Fruit fly (Drosophila melanogaster) whole organism, wandering third instar larva: ENCODE data around the gene CG31441.

Experiments used
- Abd-B ChIP-seq: fragments of >200 bp; optimal IDR thresholded peaks from 2 replicates; lab custom pipeline; 2017; ENCODE audit warnings: missing biosample characterization, missing genetic modification characterization
- CG32264 ChIP-seq: fragments of 200-800 bp; sonication (Bioruptor generic); optimal IDR thresholded peaks from 2 replicates; lab custom pipeline; 2016; ENCODE audit warnings: missing biosample characterization, missing genetic modification characterization
- CG9705 ChIP-seq: fragments of 200-800 bp; sonication (Bioruptor generic); optimal IDR thresholded peaks from 2 replicates; lab custom pipeline; 2018; ENCODE audit warnings: missing biosample characterization, mild to moderate bottlenecking, missing genetic modification characterization
- CrebA ChIP-seq: fragments of 200-800 bp; sonication (Bioruptor generic); optimal IDR thresholded peaks from 2 replicates; lab custom pipeline; 2016; ENCODE audit warnings: missing biosample characterization, mild to moderate bottlenecking, missing genetic modification characterization, borderline replicate concordance
- Dfd ChIP-seq: fragments of >200 bp; optimal IDR thresholded peaks from 2 replicates; lab custom pipeline; 2017; ENCODE audit warnings: missing biosample characterization, missing genetic modification characterization
- Dif ChIP-seq: fragments of 200-275, 200-300 bp; sonication (Bioruptor generic); optimal IDR thresholded peaks from 2 replicates; lab custom pipeline; 2018; ENCODE audit warnings: missing biosample characterization, missing genetic modification characterization; ENCODE audit not compliant: partially characterized antibody
- GATAd ChIP-seq: sonication (Bioruptor generic); optimal IDR thresholded peaks from 2 replicates; lab custom pipeline; 2016; ENCODE audit warnings: missing biosample characterization, missing genetic modification characterization
- HLH106 ChIP-seq: fragments of 200-800 bp; optimal IDR thresholded peaks from 3 replicates; lab custom pipeline; 2019; ENCODE audit warnings: missing biosample characterization, mild to moderate bottlenecking, missing genetic modification characterization, moderate library complexity
- Hnf4 ChIP-seq: fragments of 200-800 bp; sonication (Bioruptor generic); optimal IDR thresholded peaks from 2 replicates; lab custom pipeline; 2016; ENCODE audit warnings: missing biosample characterization, mild to moderate bottlenecking, missing genetic modification characterization
- Hr83 ChIP-seq: fragments of 200-300 bp; sonication (Bioruptor generic); optimal IDR thresholded peaks from 2 replicates; lab custom pipeline; 2016; ENCODE audit warnings: missing biosample characterization, mild to moderate bottlenecking, missing genetic modification characterization, moderate library complexity; ENCODE audit not compliant: poor library complexity, severe bottlenecking
- Jra ChIP-seq: sonication (Bioruptor generic); optimal IDR thresholded peaks from 2 replicates; lab custom pipeline; 2016; ENCODE audit warnings: missing biosample characterization, missing genetic modification characterization
- Mio ChIP-seq: sonication (Bioruptor generic); optimal IDR thresholded peaks from 2 replicates; lab custom pipeline; 2016; ENCODE audit warnings: missing biosample characterization, missing genetic modification characterization
- Myc ChIP-seq: fragments of >200 bp; optimal IDR thresholded peaks from 2 replicates; lab custom pipeline; 2017
- N ChIP-seq: fragments of >200 bp; optimal IDR thresholded peaks from 2 replicates; lab custom pipeline; 2018; ENCODE audit warnings: missing biosample characterization, missing external identifiers, missing genetic modification characterization
- OdsH ChIP-seq: fragments of 200-800 bp; sonication (Bioruptor generic); optimal IDR thresholded peaks from 2 replicates; lab custom pipeline; 2016; ENCODE audit warnings: missing biosample characterization, mild to moderate bottlenecking, missing genetic modification characterization
- Rel ChIP-seq, 2 experiments: fragments of 200-800 bp; sonication (Bioruptor generic) in 1 of 2; optimal IDR thresholded peaks; 2 replicates in 1 of 2; 3 replicates in 1 of 2; lab custom pipeline; 2016 to 2019; ENCODE audit warnings: mild to moderate bottlenecking in 2 of 2, missing biosample characterization in 2 of 2, missing genetic modification characterization in 2 of 2, moderate library complexity in 1 of 2
- Sp1 ChIP-seq: fragments of 200-800 bp; sonication (Bioruptor generic); optimal IDR thresholded peaks from 3 replicates; lab custom pipeline; 2019; ENCODE audit warnings: missing biosample characterization, mild to moderate bottlenecking, missing genetic modification characterization, moderate library complexity
- Vsx2 ChIP-seq: fragments of 200-300, 225-300 bp; sonication (Bioruptor generic); optimal IDR thresholded peaks from 2 replicates; lab custom pipeline; 2018; ENCODE audit warnings: missing biosample characterization, missing genetic modification characterization; ENCODE audit not compliant: partially characterized antibody
- br ChIP-seq: fragments of 200-800 bp; sonication (Bioruptor generic); optimal IDR thresholded peaks from 2 replicates; lab custom pipeline; 2016; ENCODE audit warnings: missing biosample characterization, missing genetic modification characterization
- brk ChIP-seq: fragments of 200-800 bp; sonication (Bioruptor generic); optimal IDR thresholded peaks from 2 replicates; lab custom pipeline; 2016; ENCODE audit warnings: missing biosample characterization, mild to moderate bottlenecking, missing genetic modification characterization
- dl ChIP-seq, 2 experiments: fragments of 175-275, 200-275 bp in 1 of 2; fragments of 200-275 bp in 1 of 2; sonication (Bioruptor generic); optimal IDR thresholded peaks; lab custom pipeline; 2018; ENCODE audit warnings: mild to moderate bottlenecking in 2 of 2, missing biosample characterization in 2 of 2, missing genetic modification characterization in 2 of 2, moderate library complexity in 2 of 2; ENCODE audit not compliant: partially characterized antibody in 2 of 2, insufficient read depth in 1 of 2
- dmrt93B ChIP-seq: fragments of 200-800 bp; sonication (Bioruptor generic); optimal IDR thresholded peaks from 2 replicates; lab custom pipeline; 2018; ENCODE audit warnings: missing biosample characterization, mild to moderate bottlenecking, missing genetic modification characterization
- dsf ChIP-seq: sonication (Bioruptor generic); optimal IDR thresholded peaks from 2 replicates; lab custom pipeline; 2016; ENCODE audit warnings: missing biosample characterization, missing genetic modification characterization, borderline replicate concordance
- ey ChIP-seq: fragments of 200-800 bp; sonication (Bioruptor generic); optimal IDR thresholded peaks from 2 replicates; lab custom pipeline; 2016; ENCODE audit warnings: missing biosample characterization, missing genetic modification characterization
- foxo ChIP-seq, 2 experiments: fragments of 200-800 bp; sonication (Bioruptor generic); optimal IDR thresholded peaks; 2 replicates in 1 of 2; 3 replicates in 1 of 2; lab custom pipeline; 2016 to 2017; ENCODE audit warnings: missing biosample characterization in 2 of 2, missing genetic modification characterization in 2 of 2
- fru ChIP-seq: fragments of 200-800 bp; sonication (Bioruptor generic); optimal IDR thresholded peaks from 3 replicates; lab custom pipeline; 2016; ENCODE audit warnings: missing biosample characterization, mild to moderate bottlenecking, missing genetic modification characterization
- h ChIP-seq: fragments of 200-800 bp; sonication (Bioruptor generic); optimal IDR thresholded peaks from 3 replicates; lab custom pipeline; 2016; ENCODE audit warnings: missing biosample characterization, mild to moderate bottlenecking, missing genetic modification characterization
- jim ChIP-seq: fragments of 175-275, 200-325 bp; sonication (Bioruptor generic); optimal IDR thresholded peaks from 2 replicates; lab custom pipeline; 2016; ENCODE audit warnings: missing biosample characterization, mild to moderate bottlenecking, missing genetic modification characterization
- lola ChIP-seq: fragments of >200 bp; optimal IDR thresholded peaks from 2 replicates; lab custom pipeline; 2017; ENCODE audit warnings: missing biosample characterization, missing genetic modification characterization
- pan ChIP-seq: fragments of >200 bp; optimal IDR thresholded peaks from 2 replicates; lab custom pipeline; 2017
- psq ChIP-seq: fragments of 200-800 bp; sonication (Bioruptor generic); optimal IDR thresholded peaks from 3 replicates; lab custom pipeline; 2017; ENCODE audit warnings: missing biosample characterization, mild to moderate bottlenecking, missing genetic modification characterization, moderate library complexity
- rgr ChIP-seq: fragments of 200-800 bp; sonication (Bioruptor generic); optimal IDR thresholded peaks from 3 replicates; lab custom pipeline; 2016; ENCODE audit warnings: missing biosample characterization, mild to moderate bottlenecking, missing genetic modification characterization
- sage ChIP-seq: fragments of 200-800 bp; sonication (Bioruptor generic); optimal IDR thresholded peaks from 2 replicates; lab custom pipeline; 2016; ENCODE audit warnings: missing biosample characterization, mild to moderate bottlenecking, missing genetic modification characterization
- sv ChIP-seq: fragments of 200-800 bp; sonication (Bioruptor generic); optimal IDR thresholded peaks from 3 replicates; lab custom pipeline; 2016; ENCODE audit warnings: missing biosample characterization, missing genetic modification characterization
- tai ChIP-seq: sonication (Bioruptor generic); optimal IDR thresholded peaks from 2 replicates; lab custom pipeline; 2016; ENCODE audit warnings: missing biosample characterization, missing genetic modification characterization
- usp ChIP-seq: fragments of >200 bp; optimal IDR thresholded peaks from 2 replicates; lab custom pipeline; 2017; ENCODE audit warnings: missing biosample characterization, missing genetic modification characterization
- woc ChIP-seq: sonication (Bioruptor generic); optimal IDR thresholded peaks from 2 replicates; lab custom pipeline; 2016; ENCODE audit warnings: missing biosample characterization, mild to moderate bottlenecking, missing genetic modification characterization

Gene CG31441

dm6 chr3R:11211291-11212061, 24.6 kb upstream of the CG31441 start (continued):
- TF ChIP-seq Mio (no peak), pan (lab: Kevin White, UChicago) (no peak), Vsx2 (GFP tag; lab: Kevin White, UChicago) (no peak), usp (GFP tag; lab: Kevin White, UChicago) (no peak), N (GFP tag; lab: Kevin White, UChicago) (no peak)
- TF ChIP-seq, all 38 proteins: peak for 20

dm6 chr3R:11214449-11214950, 21.6 kb upstream of the CG31441 start, which contains the start of gene ZnT86D:
Gene ZnT86D, minus strand, starts transcription at chr3R:11214539.
- no peak for TF ChIP-seq dl (GFP tag; optimal IDR thresholded peaks at IDR 0.05; lab: Kevin White, UChicago; ENCODE audit: insufficient read depth in 1 of 2, partially characterized antibody in 2 of 2)
- TF ChIP-seq CG9705: peak; percentile 59
- peak; percentile 75 for TF ChIP-seq br
- peak; percentile 58 for TF ChIP-seq Myc
- TF ChIP-seq CG32264 (GFP tag; lab: Kevin White, UChicago): peak; percentile 30
- TF ChIP-seq N (GFP tag; lab: Kevin White, UChicago): no peak
- TF ChIP-seq rgr (GFP tag; lab: Kevin White, UChicago): peak; percentile 63
- TF ChIP-seq HLH106 (tag; lab: Kevin White, UChicago): peak; percentile 84
- peak; percentile 22 for TF ChIP-seq Jra (GFP tag; lab: Kevin White, UChicago)
- no peak for TF ChIP-seq CrebA (GFP tag; lab: Kevin White, UChicago)
- no peak for TF ChIP-seq usp (GFP tag; lab: Kevin White, UChicago)
- peak; percentile 61 for TF ChIP-seq ey (GFP tag; lab: Kevin White, UChicago)
- TF ChIP-seq Hr83 (GFP tag; lab: Kevin White, UChicago): peak; percentile 39
- peak in 1 of 2 experiments; percentile 64 for TF ChIP-seq foxo (GFP tag; optimal IDR thresholded peaks at IDR 0.05; lab: Kevin White, UChicago)
- peak; percentile 33 for TF ChIP-seq OdsH (GFP tag; lab: Kevin White, UChicago)
- peak; percentile 73 for TF ChIP-seq h (GFP tag; lab: Kevin White, UChicago)
- TF ChIP-seq fru (GFP tag; lab: Kevin White, UChicago): peak; percentile 86
- TF ChIP-seq Dfd (GFP tag; lab: Kevin White, UChicago): no peak
- TF ChIP-seq dmrt93B (GFP tag; lab: Kevin White, UChicago): peak; percentile 39
- TF ChIP-seq Vsx2 (GFP tag; lab: Kevin White, UChicago): no peak
- TF ChIP-seq Hnf4: peak; percentile 44
- no peak for TF ChIP-seq Rel (GFP tag; optimal IDR thresholded peaks at IDR 0.05; lab: Kevin White, UChicago)
- peak; percentile 44 for TF ChIP-seq Rel (tag; optimal IDR thresholded peaks at IDR 0.05; lab: Kevin White, UChicago)
- peak; percentile 81 for TF ChIP-seq Sp1
- TF ChIP-seq brk (GFP tag; lab: Kevin White, UChicago): no peak
- TF ChIP-seq psq (GFP tag; lab: Kevin White, UChicago): peak; percentile 78
- peak; percentile 96 for TF ChIP-seq woc (GFP tag; lab: Kevin White, UChicago)

- peak; percentile 56 for TF ChIP-seq CG32264 (GFP tag; lab: Kevin White, UChicago)
- peak; percentile 12 for TF ChIP-seq woc (GFP tag; lab: Kevin White, UChicago)
- peak; percentile 93 for TF ChIP-seq rgr (GFP tag; lab: Kevin White, UChicago)
- TF ChIP-seq br: peak; percentile 88
- no peak for TF ChIP-seq Dfd (GFP tag; lab: Kevin White, UChicago)
- TF ChIP-seq dl (GFP tag; optimal IDR thresholded peaks at IDR 0.05; lab: Kevin White, UChicago; ENCODE audit: insufficient read depth in 1 of 2, partially characterized antibody in 2 of 2): no peak
- TF ChIP-seq CrebA (GFP tag; lab: Kevin White, UChicago): no peak
- TF ChIP-seq Sp1: peak; percentile 89
- peak; percentile 82 for TF ChIP-seq sv (GFP tag; lab: Kevin White, UChicago)
- peak; percentile 95 for TF ChIP-seq Vsx2 (GFP tag; lab: Kevin White, UChicago)
- peak; percentile 18 for TF ChIP-seq dsf (GFP tag; lab: Kevin White, UChicago)
- TF ChIP-seq jim: no peak
- peak; percentile 60 for TF ChIP-seq Myc
- no peak for TF ChIP-seq brk (GFP tag; lab: Kevin White, UChicago)
- peak; percentile 52 for TF ChIP-seq Dif (GFP tag; lab: Kevin White, UChicago)
- no peak for TF ChIP-seq GATAd (GFP tag; lab: Kevin White, UChicago)
- peak; percentile 77 for TF ChIP-seq Mio
- no peak for TF ChIP-seq pan (lab: Kevin White, UChicago)
- no peak for TF ChIP-seq usp (GFP tag; lab: Kevin White, UChicago)
- peak; percentile 63 for TF ChIP-seq psq (GFP tag; lab: Kevin White, UChicago)
- TF ChIP-seq sage: no peak
- peak; percentile 89 for TF ChIP-seq h (GFP tag; lab: Kevin White, UChicago)
- TF ChIP-seq dmrt93B (GFP tag; lab: Kevin White, UChicago): peak; percentile 95
- peak; percentile 83 for TF ChIP-seq fru (GFP tag; lab: Kevin White, UChicago)
- no peak for TF ChIP-seq lola
- peak; percentile 52 for TF ChIP-seq Hnf4
- peak; percentile 78 for TF ChIP-seq Jra (GFP tag; lab: Kevin White, UChicago)
- peak; percentile 91 for TF ChIP-seq CG9705
- peak; percentile 82 for TF ChIP-seq OdsH (GFP tag; lab: Kevin White, UChicago)
- no peak for TF ChIP-seq Abd-B (GFP tag; lab: Kevin White, UChicago)
- TF ChIP-seq Hr83 (GFP tag; lab: Kevin White, UChicago): peak; percentile 93
- TF ChIP-seq N (GFP tag; lab: Kevin White, UChicago): no peak
- no peak for TF ChIP-seq tai (GFP tag; lab: Kevin White, UChicago)
- TF ChIP-seq ey (GFP tag; lab: Kevin White, UChicago): peak; percentile 69
- no peak for TF ChIP-seq Rel (GFP tag; optimal IDR thresholded peaks at IDR 0.05; lab: Kevin White, UChicago)
- TF ChIP-seq Rel (tag; optimal IDR thresholded peaks at IDR 0.05; lab: Kevin White, UChicago): peak; percentile 61
These were observed 19.9 kb upstream of the CG31441 start, which contains the start of the genes RpS25 and CG4820 for dm6 chr3R:11216156-11216630. Gene RpS25, minus strand, starts transcription at chr3R:11216287. Gene CG4820, plus strand, starts transcription at chr3R:11216535.
